Fruit fly (Drosophila melanogaster): Measurements from ENCODE around the gene CdGAPr.

Gene CdGAPr

dm6 chr2L:19755015-19755414, 36.7 kb downstream of the CdGAPr start:
- no peak for TF ChIP-seq noc (tag; optimal IDR thresholded peaks at IDR 0.05)

dm6 chr2L:19750571-19750970, 41.1 kb downstream of the CdGAPr start:
- TF ChIP-seq noc (tag; optimal IDR thresholded peaks at IDR 0.05) = no peak

dm6 chr2L:19735635-19736109, 56.0 kb downstream of the CdGAPr start, which contains the start of the genes CG10462 and Nf-YB:
Gene CG10462 (minus strand): TSS chr2L:19735980.
Gene Nf-YB (plus strand): TSS chr2L:19736044.
- TF ChIP-seq noc (tag; optimal IDR thresholded peaks at IDR 0.05) = no peak
